Fruit fly (Drosophila melanogaster): Measurements from ENCODE around the gene larp.

Gene larp

dm6 chr3R:28336046-28336771, at the start of gene larp (continued):
- peak; percentile 64 for TF ChIP-seq twi (tag; optimal IDR thresholded peaks at IDR 0.05)
- peak; percentile 36 for TF ChIP-seq CG18476 (GFP tag; optimal IDR thresholded peaks at IDR 0.05)
- TF ChIP-seq Stat92E (GFP tag; optimal IDR thresholded peaks at IDR 0.05), result no peak
- TF ChIP-seq dmrt11E (tag; optimal IDR thresholded peaks at IDR 0.05), result peak; percentile 60
- peak; percentile 60; the same call in 1 of the 2 replicates for TF ChIP-seq CG32772 (GFP tag; IDR thresholded peaks at IDR 0.05)
- no peak for TF ChIP-seq Lpt (GFP tag; optimal IDR thresholded peaks at IDR 0.05)
- peak; percentile 63 for TF ChIP-seq tx (GFP tag; optimal IDR thresholded peaks at IDR 0.05)
- peak; percentile 45 for TF ChIP-seq Camta (GFP tag; optimal IDR thresholded peaks at IDR 0.05)
- peak; percentile 53 for TF ChIP-seq D (optimal IDR thresholded peaks at IDR 0.05)
- peak; percentile 26 for TF ChIP-seq D (GFP tag; optimal IDR thresholded peaks at IDR 0.05)
- peak; percentile 47 for TF ChIP-seq CG8944 (GFP tag; optimal IDR thresholded peaks at IDR 0.05)
- TF ChIP-seq pum (GFP tag; optimal IDR thresholded peaks at IDR 0.05), result peak; percentile 50
- peak; percentile 83 for TF ChIP-seq lilli (GFP tag; optimal IDR thresholded peaks at IDR 0.05)
- peak; percentile 51 for TF ChIP-seq lab (GFP tag; optimal IDR thresholded peaks at IDR 0.05)
- TF ChIP-seq da (GFP tag; optimal IDR thresholded peaks at IDR 0.05), result peak; percentile 27
- peak; percentile 64; the same call in 1 of the 2 replicates for TF ChIP-seq sens-2 (GFP tag; IDR thresholded peaks at IDR 0.05)
- peak; percentile 69 for TF ChIP-seq onecut (GFP tag; IDR thresholded peaks at IDR 0.05)
- peak; percentile 83 for TF ChIP-seq CG11456 (GFP tag; IDR thresholded peaks at IDR 0.05)
- TF ChIP-seq CG7271 (tag; optimal IDR thresholded peaks at IDR 0.05), result no peak
- peak; percentile 96 for TF ChIP-seq inv (GFP tag; IDR thresholded peaks at IDR 0.05; ENCODE audit: partially characterized antibody)
- TF ChIP-seq stwl (tag; optimal IDR thresholded peaks at IDR 0.05), result peak; percentile 55
- TF ChIP-seq p53 (GFP tag; optimal IDR thresholded peaks at IDR 0.05), result peak; percentile 2
- peak; percentile 34 for TF ChIP-seq CG5245 (GFP tag; optimal IDR thresholded peaks at IDR 0.05)
- peak; percentile 63 for TF ChIP-seq CG6689 (GFP tag; IDR thresholded peaks at IDR 0.05)
- peak; percentile 77 for TF ChIP-seq CG12659 (GFP tag; optimal IDR thresholded peaks at IDR 0.05)
- no peak for TF ChIP-seq CG31388 (GFP tag; optimal IDR thresholded peaks at IDR 0.05)
- peak; percentile 46 for TF ChIP-seq CG13123 (GFP tag; optimal IDR thresholded peaks at IDR 0.05)
- peak; percentile 51 for TF ChIP-seq CG33213 (GFP tag; optimal IDR thresholded peaks at IDR 0.05)
- TF ChIP-seq dpn (GFP tag; optimal IDR thresholded peaks at IDR 0.05), result peak; percentile 74 to 78
- peak; percentile 75 for TF ChIP-seq seq (GFP tag; IDR thresholded peaks at IDR 0.05)
- TF ChIP-seq CG42726 (GFP tag; IDR thresholded peaks at IDR 0.05; ENCODE audit: partially characterized antibody), result peak; percentile 97
- peak; percentile 80 for TF ChIP-seq CG14014 (GFP tag; IDR thresholded peaks at IDR 0.05)
- TF ChIP-seq CG15696 (tag; optimal IDR thresholded peaks at IDR 0.05), result peak; percentile 64
- TF ChIP-seq CG9932 (GFP tag; IDR thresholded peaks at IDR 0.05), result peak; percentile 94
- TF ChIP-seq Mrtf (GFP tag; IDR thresholded peaks at IDR 0.05), result no peak
- TF ChIP-seq CG12942 (GFP tag; optimal IDR thresholded peaks at IDR 0.05), result peak; percentile 59
- TF ChIP-seq emc (GFP tag; optimal IDR thresholded peaks at IDR 0.05), result peak; percentile 11
- TF ChIP-seq CG7987 (GFP tag; optimal IDR thresholded peaks at IDR 0.05), result no peak
- TF ChIP-seq CG14667 (GFP tag; IDR thresholded peaks at IDR 0.05), result peak; percentile 51
- peak; percentile 54 to 66 for TF ChIP-seq Hr51 (GFP tag; optimal IDR thresholded peaks at IDR 0.05)
- TF ChIP-seq psq (GFP tag; optimal IDR thresholded peaks at IDR 0.05), result peak; percentile 86
- peak; percentile 63; the same call in 2 of the 3 replicates for TF ChIP-seq dysf (GFP tag; IDR thresholded peaks at IDR 0.05)
- no peak for TF ChIP-seq pita (GFP tag; optimal IDR thresholded peaks at IDR 0.05)
- peak; percentile 57 for TF ChIP-seq grau (tag; optimal IDR thresholded peaks at IDR 0.05)
- TF ChIP-seq CG10959 (GFP tag; IDR thresholded peaks at IDR 0.05), result no peak; the same call in 1 of the 2 replicates
- no peak for TF ChIP-seq gfzf (GFP tag; optimal IDR thresholded peaks at IDR 0.05)
- TF ChIP-seq Blimp-1 (GFP tag; optimal IDR thresholded peaks at IDR 0.05), result peak; percentile 30
- no peak for TF ChIP-seq bowl (GFP tag; IDR thresholded peaks at IDR 0.05)
- peak; percentile 51 for TF ChIP-seq Myb (GFP tag; optimal IDR thresholded peaks at IDR 0.05)

All from whole organism, embryonic.